Fruit fly (Drosophila melanogaster) whole organism, embryonic: ENCODE results near the gene CG15382.
A peak's percentile ranks its signal among the peaks of the same experiment; 100 is the strongest.

Experiments used
- Atf-2 ChIP-seq: fragments of 200-800 bp; sonication (Bioruptor generic); optimal IDR thresholded peaks from 2 replicates; lab custom pipeline; 2016; ENCODE audit warnings: missing biosample characterization, missing genetic modification characterization
- CG10147 ChIP-seq: fragments of 200-800 bp; sonication (Bioruptor generic); optimal IDR thresholded peaks from 2 replicates; lab custom pipeline; 2019; ENCODE audit warnings: missing biosample characterization, mild to moderate bottlenecking, missing genetic modification characterization, moderate library complexity
- CG10321 ChIP-seq: fragments of 200-800 bp; sonication (Bioruptor generic); IDR thresholded peaks from 2 replicates; pipeline ENCODE4 v1.3.6; 2022; ENCODE audit warnings: missing biosample characterization, missing genetic modification characterization
- CG10565 ChIP-seq: fragments of 200-800 bp; sonication (Bioruptor generic); optimal IDR thresholded peaks from 3 replicates; lab custom pipeline; 2016; ENCODE audit warnings: missing biosample characterization, mild to moderate bottlenecking, missing genetic modification characterization
- CG11085 ChIP-seq: fragments of 200-800 bp; sonication (Bioruptor generic); IDR thresholded peaks from 2 replicates; pipeline ENCODE4 v1.3.6; 2022; ENCODE audit warnings: missing biosample characterization, missing genetic modification characterization
- CG11093 ChIP-seq: fragments of 200-800 bp; sonication (Bioruptor generic); IDR thresholded peaks from 3 replicates; pipeline ENCODE4 v1.3.6; 2022; ENCODE audit warnings: missing biosample characterization, missing genetic modification characterization
- CG11723 ChIP-seq: fragments of 200-800 bp; sonication (Bioruptor generic); optimal IDR thresholded peaks from 2 replicates; lab custom pipeline; 2017; ENCODE audit warnings: missing biosample characterization, mild to moderate bottlenecking, missing genetic modification characterization
- CG12071 ChIP-seq: fragments of 200-800 bp; sonication (Bioruptor generic); optimal IDR thresholded peaks from 3 replicates; lab custom pipeline; 2018; ENCODE audit warnings: missing biosample characterization, mild to moderate bottlenecking, missing genetic modification characterization
- CG12236 ChIP-seq: fragments of 200-800 bp; sonication (Bioruptor generic); optimal IDR thresholded peaks from 2 replicates; lab custom pipeline; 2016; ENCODE audit warnings: missing biosample characterization, missing genetic modification characterization
- CG12659 ChIP-seq: fragments of 200-800 bp; sonication (Bioruptor generic); optimal IDR thresholded peaks from 3 replicates; lab custom pipeline; 2017; ENCODE audit warnings: mild to moderate bottlenecking, missing biosample characterization, missing genetic modification reagents, missing genetic modification characterization
- CG12769 ChIP-seq: fragments of 200-800 bp; sonication (Bioruptor generic); optimal IDR thresholded peaks from 2 replicates; lab custom pipeline; 2019; ENCODE audit warnings: missing biosample characterization, mild to moderate bottlenecking, missing genetic modification characterization, moderate library complexity
- CG12942 ChIP-seq: fragments of 200-800 bp; sonication (Bioruptor generic); optimal IDR thresholded peaks from 3 replicates; lab custom pipeline; 2016; ENCODE audit warnings: missing biosample characterization, missing genetic modification characterization
- CG13894 ChIP-seq: fragments of 200-800 bp; sonication (Bioruptor generic); optimal IDR thresholded peaks from 3 replicates; lab custom pipeline; 2018; ENCODE audit warnings: missing biosample characterization, mild to moderate bottlenecking, missing genetic modification characterization, moderate library complexity
- CG17328 ChIP-seq: fragments of 200-800 bp; sonication (Bioruptor generic); IDR thresholded peaks from 2 replicates; pipeline ENCODE4 v1.3.6; 2022; ENCODE audit warnings: missing biosample characterization, missing genetic modification characterization
- CG1792 ChIP-seq: fragments of 200-800 bp; sonication (Bioruptor generic); optimal IDR thresholded peaks from 2 replicates; lab custom pipeline; 2016; ENCODE audit warnings: missing biosample characterization, missing genetic modification characterization
- CG2875 ChIP-seq: fragments of 200-800 bp; sonication (Bioruptor generic); optimal IDR thresholded peaks from 2 replicates; lab custom pipeline; 2017; ENCODE audit warnings: missing biosample characterization, mild to moderate bottlenecking, missing genetic modification characterization, missing genetic modification reagents
- CG31388 ChIP-seq: fragments of 200-800 bp; sonication (Bioruptor generic); optimal IDR thresholded peaks from 2 replicates; lab custom pipeline; 2016; ENCODE audit warnings: missing biosample characterization, missing genetic modification characterization
- CG6791 ChIP-seq: fragments of 200-800 bp; sonication (Bioruptor generic); IDR thresholded peaks from 3 replicates; pipeline ENCODE4 v1.3.6; 2022; ENCODE audit warnings: missing biosample characterization, missing genetic modification characterization; ENCODE audit not compliant: partially characterized antibody
- CG6854 ChIP-seq: fragments of 200-800 bp; sonication (Bioruptor generic); optimal IDR thresholded peaks from 3 replicates; lab custom pipeline; 2017; ENCODE audit warnings: missing biosample characterization, mild to moderate bottlenecking, missing genetic modification characterization
- CG7372 ChIP-seq: fragments of 200-800 bp; sonication (Bioruptor generic); IDR thresholded peaks from 2 replicates; pipeline ENCODE4 v1.3.6; 2022; ENCODE audit warnings: missing biosample characterization, missing genetic modification characterization
- CG7556 ChIP-seq: fragments of 200-800 bp; sonication (Bioruptor generic); optimal IDR thresholded peaks from 2 replicates; lab custom pipeline; 2017; ENCODE audit warnings: missing biosample characterization, mild to moderate bottlenecking, missing genetic modification characterization
- CG7928 ChIP-seq: fragments of 200-800 bp; sonication (Bioruptor generic); optimal IDR thresholded peaks from 2 replicates; lab custom pipeline; 2017; ENCODE audit warnings: missing biosample characterization, mild to moderate bottlenecking, missing genetic modification characterization
- CG9876 ChIP-seq: fragments of 200-800 bp; sonication (Bioruptor generic); optimal IDR thresholded peaks from 2 replicates; lab custom pipeline; 2016; ENCODE audit warnings: missing biosample characterization, missing genetic modification characterization
- Doc3 ChIP-seq: fragments of 200-800 bp; sonication (Bioruptor generic); IDR thresholded peaks from 3 replicates; pipeline ENCODE4 v1.3.6; 2022; ENCODE audit warnings: missing biosample characterization, missing genetic modification characterization; ENCODE audit not compliant: partially characterized antibody
- Hmr ChIP-seq: fragments of 200-800 bp; sonication (Bioruptor generic); optimal IDR thresholded peaks from 3 replicates; lab custom pipeline; 2017; ENCODE audit warnings: mild to moderate bottlenecking, missing biosample characterization, missing genetic modification reagents, missing genetic modification characterization
- Hr3 ChIP-seq: fragments of 200-800 bp; sonication (Bioruptor generic); optimal IDR thresholded peaks from 3 replicates; lab custom pipeline; 2016; ENCODE audit warnings: missing biosample characterization, missing genetic modification characterization
- Ravus ChIP-seq: fragments of 200-800 bp; sonication (Bioruptor generic); IDR thresholded peaks from 2 replicates; pipeline ENCODE4 v1.3.6; 2022; ENCODE audit warnings: missing biosample characterization, missing genetic modification characterization
- Sox100B ChIP-seq: fragments of 200-800 bp; sonication (Bioruptor generic); optimal IDR thresholded peaks from 3 replicates; lab custom pipeline; 2018; ENCODE audit warnings: missing biosample characterization, mild to moderate bottlenecking, missing genetic modification characterization
- Spps ChIP-seq: fragments of 200-800 bp; sonication (Bioruptor generic); optimal IDR thresholded peaks from 2 replicates; lab custom pipeline; 2018; ENCODE audit warnings: missing biosample characterization, mild to moderate bottlenecking, missing genetic modification characterization
- Sry-δ ChIP-seq: fragments of 200-800 bp; sonication (Bioruptor generic); optimal IDR thresholded peaks from 2 replicates; lab custom pipeline; 2016; ENCODE audit warnings: missing biosample characterization, missing genetic modification characterization
- ash1 ChIP-seq: fragments of 200-800 bp; sonication (Bioruptor generic); optimal IDR thresholded peaks from 2 replicates; lab custom pipeline; 2018; ENCODE audit warnings: missing biosample characterization, mild to moderate bottlenecking, missing genetic modification characterization
- bigmax ChIP-seq: fragments of 200-800 bp; sonication (Bioruptor generic); optimal IDR thresholded peaks from 2 replicates; lab custom pipeline; 2018; ENCODE audit warnings: missing biosample characterization, mild to moderate bottlenecking, missing genetic modification characterization
- chm ChIP-seq: fragments of 200-800 bp; sonication (Bioruptor generic); IDR thresholded peaks from 2 replicates; pipeline ENCODE4 v1.3.6; 2022; ENCODE audit warnings: missing biosample characterization, missing genetic modification characterization
- crol ChIP-seq: fragments of 200-800 bp; sonication (Bioruptor generic); IDR thresholded peaks from 2 replicates; pipeline ENCODE4 v1.3.6; 2022; ENCODE audit warnings: missing biosample characterization, missing genetic modification characterization
- dm ChIP-seq: fragments of 200-800 bp; sonication (Bioruptor generic); optimal IDR thresholded peaks from 3 replicates; lab custom pipeline; 2016; ENCODE audit warnings: missing biosample characterization, missing genetic modification characterization
- dpn ChIP-seq, 2 experiments: fragments of 200-800 bp; sonication (Bioruptor generic); optimal IDR thresholded peaks; 3 replicates each; lab custom pipeline; 2016; ENCODE audit warnings: missing biosample characterization in 2 of 2, missing genetic modification characterization in 2 of 2
- gfzf ChIP-seq: fragments of 200-800 bp; sonication (Bioruptor generic); optimal IDR thresholded peaks from 2 replicates; lab custom pipeline; 2016; ENCODE audit warnings: missing biosample characterization, mild to moderate bottlenecking, missing genetic modification characterization, moderate library complexity
- gsb ChIP-seq: fragments of 200-800 bp; sonication (Bioruptor generic); IDR thresholded peaks from 2 replicates; pipeline ENCODE4 v1.3.6; 2022; ENCODE audit warnings: missing biosample characterization, missing genetic modification characterization
- gt ChIP-seq: fragments of 200-800 bp; sonication (Bioruptor generic); IDR thresholded peaks from 2 replicates; pipeline ENCODE4 v1.3.6; 2022; ENCODE audit warnings: missing biosample characterization, missing genetic modification characterization
- jigr1 ChIP-seq: fragments of 200-800 bp; sonication (Bioruptor generic); IDR thresholded peaks from 3 replicates; pipeline ENCODE4 v1.3.6; 2022; ENCODE audit warnings: missing biosample characterization, missing genetic modification characterization
- knrl ChIP-seq: fragments of 200-800 bp; sonication (Bioruptor generic); IDR thresholded peaks from 3 replicates; pipeline ENCODE4 v1.3.6; 2022; ENCODE audit warnings: missing biosample characterization, missing genetic modification characterization; ENCODE audit not compliant: partially characterized antibody
- lbe ChIP-seq: fragments of 200-800 bp; sonication (Bioruptor generic); optimal IDR thresholded peaks from 2 replicates; lab custom pipeline; 2016; ENCODE audit warnings: missing biosample characterization, mild to moderate bottlenecking, missing genetic modification characterization
- oc ChIP-seq: fragments of 200-800 bp; sonication (Bioruptor generic); optimal IDR thresholded peaks from 2 replicates; lab custom pipeline; 2018; ENCODE audit warnings: missing biosample characterization, mild to moderate bottlenecking, missing genetic modification characterization, moderate library complexity
- pb ChIP-seq: fragments of 200-800 bp; sonication (Bioruptor generic); optimal IDR thresholded peaks from 3 replicates; lab custom pipeline; 2016; ENCODE audit warnings: missing biosample characterization, missing genetic modification characterization
- pita ChIP-seq: fragments of 200-800 bp; sonication (Bioruptor generic); optimal IDR thresholded peaks from 2 replicates; lab custom pipeline; 2017; ENCODE audit warnings: missing biosample characterization, mild to moderate bottlenecking, missing genetic modification characterization
- toy ChIP-seq: fragments of 200-800 bp; sonication (Bioruptor generic); IDR thresholded peaks from 2 replicates; pipeline ENCODE4 v1.3.6; 2022; ENCODE audit warnings: missing biosample characterization, missing genetic modification characterization
- tup ChIP-seq: fragments of 200-800 bp; sonication (Bioruptor generic); optimal IDR thresholded peaks from 2 replicates; lab custom pipeline; 2016; ENCODE audit warnings: missing biosample characterization, mild to moderate bottlenecking, missing genetic modification characterization, moderate library complexity
- unc-4 ChIP-seq: fragments of 200-800 bp; sonication (Bioruptor generic); IDR thresholded peaks from 2 replicates; pipeline ENCODE4 v1.3.6; 2022; ENCODE audit warnings: missing biosample characterization, missing genetic modification characterization; ENCODE audit not compliant: partially characterized antibody
- wor ChIP-seq: fragments of 200-800 bp; sonication (Bioruptor generic); IDR thresholded peaks from 2 replicates; pipeline ENCODE4 v1.3.6; 2022; ENCODE audit warnings: missing biosample characterization, missing genetic modification characterization

The CG15382 gene

dm6 chr2L:2196590-2197474 lies 41.3 kb downstream of the CG15382 start:
- no peak for TF ChIP-seq Atf-2 (GFP tag; lab: Kevin White, UChicago)
- no peak for TF ChIP-seq gfzf
- no peak for TF ChIP-seq CG31388 (GFP tag; lab: Kevin White, UChicago)
- no peak for TF ChIP-seq CG11093 (GFP tag; lab: Robert Waterston, UW)
- TF ChIP-seq Sox100B (GFP tag; lab: Kevin White, UChicago), result peak; percentile 38
- TF ChIP-seq dm (GFP tag; lab: Kevin White, UChicago), result peak; percentile 78
- peak in 1 of 2 experiments; percentile 28 for TF ChIP-seq dpn (GFP tag; optimal IDR thresholded peaks at IDR 0.05; lab: Kevin White, UChicago)
- TF ChIP-seq CG7372 (GFP tag; lab: Robert Waterston, UW), result no peak
- peak; percentile 53 for TF ChIP-seq pb
- TF ChIP-seq CG7556 (GFP tag; lab: Kevin White, UChicago), result peak; percentile 72
- TF ChIP-seq gsb (GFP tag; lab: Robert Waterston, UW), result no peak
- no peak for TF ChIP-seq CG10321
- TF ChIP-seq CG17328, result no peak
- no peak for TF ChIP-seq knrl (GFP tag; lab: Robert Waterston, UW)
- TF ChIP-seq CG6791 (GFP tag; lab: Robert Waterston, UW), result no peak
- no peak for TF ChIP-seq toy
- TF ChIP-seq CG12942 (GFP tag; lab: Kevin White, UChicago), result peak; percentile 8
- no peak for TF ChIP-seq wor
- no peak for TF ChIP-seq pita
- TF ChIP-seq CG12071, result peak; percentile 48
- peak; percentile 20 for TF ChIP-seq CG1792 (GFP tag; lab: Kevin White, UChicago)
- no peak for TF ChIP-seq CG9876 (GFP tag; lab: Kevin White, UChicago)
- peak; percentile 55 for TF ChIP-seq CG2875
- TF ChIP-seq CG12769 (tag; lab: Kevin White, UChicago), result peak; percentile 94
- TF ChIP-seq CG7928 (GFP tag; lab: Kevin White, UChicago), result peak; percentile 4
- TF ChIP-seq ash1 (GFP tag; lab: Kevin White, UChicago), result peak; percentile 5
- no peak for TF ChIP-seq Ravus
- peak; percentile 14 for TF ChIP-seq CG11723 (GFP tag; lab: Kevin White, UChicago)
- no peak for TF ChIP-seq gt
- no peak for TF ChIP-seq bigmax (GFP tag; lab: Kevin White, UChicago)
- no peak for TF ChIP-seq oc
- TF ChIP-seq CG12236 (GFP tag; lab: Kevin White, UChicago), result no peak
- no peak for TF ChIP-seq Doc3 (GFP tag; lab: Robert Waterston, UW)
- TF ChIP-seq CG12659, result peak; percentile 55
- TF ChIP-seq CG11085 (GFP tag; lab: Robert Waterston, UW), result no peak
- peak; percentile 62 for TF ChIP-seq Hr3 (GFP tag; lab: Kevin White, UChicago)
- no peak for TF ChIP-seq jigr1 (GFP tag; lab: Robert Waterston, UW)
- TF ChIP-seq crol (GFP tag; lab: Robert Waterston, UW), result no peak
- TF ChIP-seq CG10565, result no peak
- TF ChIP-seq tup (GFP tag; lab: Kevin White, UChicago), result peak; percentile 10
- TF ChIP-seq Hmr (GFP tag; lab: Kevin White, UChicago), result peak; percentile 85
- peak; percentile 7 for TF ChIP-seq Sry-δ
- peak; percentile 25 for TF ChIP-seq Spps (tag; lab: Kevin White, UChicago)
- TF ChIP-seq lbe, result peak; percentile 54
- no peak for TF ChIP-seq unc-4 (GFP tag; lab: Robert Waterston, UW)
- no peak for TF ChIP-seq chm (GFP tag; lab: Robert Waterston, UW)
- peak; percentile 83 for TF ChIP-seq CG6854 (GFP tag; lab: Kevin White, UChicago)
- peak; percentile 93 for TF ChIP-seq CG13894
- peak; percentile 26 for TF ChIP-seq CG10147
